Worm (Caenorhabditis elegans) whole organism, L2 larva: Measurements from ENCODE around the gene dpf-2.

Experiments used
- C34F6.9 ChIP-seq: fragments of 150-350 bp; optimal IDR thresholded peaks from 2 replicates; lab custom pipeline; 2014; ENCODE audit warnings: missing biosample characterization, missing genetic modification characterization
- F13H6.1 ChIP-seq: sonication (generic microtip); optimal IDR thresholded peaks from 2 replicates; lab custom pipeline; 2016; ENCODE audit warnings: missing genetic modification characterization, missing compliant biosample characterization
- R02D3.7 ChIP-seq: fragments of 150-350 bp; optimal IDR thresholded peaks from 2 replicates; lab custom pipeline; 2014; ENCODE audit warnings: missing biosample characterization, missing genetic modification characterization
- Y55F3AM.14 ChIP-seq: fragments of 200-800 bp; sonication (Bioruptor generic); optimal IDR thresholded peaks from 2 replicates; lab custom pipeline; 2018; ENCODE audit warnings: mild to moderate bottlenecking, missing genetic modification characterization, missing compliant biosample characterization
- ZK546.5 ChIP-seq: sonication (generic microtip); optimal IDR thresholded peaks from 2 replicates; lab custom pipeline; 2017; ENCODE audit warnings: missing biosample characterization, missing genetic modification characterization
- alr-1 ChIP-seq: fragments of 150-350 bp; optimal IDR thresholded peaks from 2 replicates; lab custom pipeline; 2014; ENCODE audit warnings: missing biosample characterization, missing genetic modification characterization
- aly-2 ChIP-seq: fragments of 150-350 bp; optimal IDR thresholded peaks from 2 replicates; lab custom pipeline; 2014; ENCODE audit warnings: missing biosample characterization, missing genetic modification characterization
- ama-1 ChIP-seq: fragments of 150-350 bp; optimal IDR thresholded peaks from 2 replicates; lab custom pipeline; 2018; ENCODE audit warnings: inconsistent platforms
- blmp-1 ChIP-seq: sonication (generic microtip); optimal IDR thresholded peaks from 2 replicates; lab custom pipeline; 2017; ENCODE audit warnings: missing genetic modification characterization, mild to moderate bottlenecking, missing compliant biosample characterization, antibody characterized with exemption, moderate library complexity; ENCODE audit not compliant: insufficient read depth
- ceh-16 ChIP-seq: fragments of 150-350 bp; optimal IDR thresholded peaks from 2 replicates; lab custom pipeline; 2014; ENCODE audit warnings: missing biosample characterization, missing genetic modification characterization
- ceh-82 ChIP-seq: fragments of 150-350 bp; optimal IDR thresholded peaks from 2 replicates; lab custom pipeline; 2014; ENCODE audit warnings: missing biosample characterization, missing genetic modification characterization
- crh-2 ChIP-seq: sonication (generic microtip); optimal IDR thresholded peaks from 2 replicates; lab custom pipeline; 2017; ENCODE audit warnings: missing biosample characterization, missing genetic modification characterization
- dmd-4 ChIP-seq: sonication (generic microtip); optimal IDR thresholded peaks from 2 replicates; lab custom pipeline; 2017; ENCODE audit warnings: missing biosample characterization, missing genetic modification characterization
- egl-27 ChIP-seq: sonication (generic microtip); optimal IDR thresholded peaks from 3 replicates; lab custom pipeline; 2017; ENCODE audit warnings: missing biosample characterization, missing genetic modification reagents, missing genetic modification characterization
- elt-1 ChIP-seq: fragments of 150-350 bp; optimal IDR thresholded peaks from 2 replicates; lab custom pipeline; 2014; ENCODE audit warnings: missing biosample characterization, missing genetic modification characterization
- elt-3 ChIP-seq: sonication (generic microtip); optimal IDR thresholded peaks from 2 replicates; lab custom pipeline; 2017; ENCODE audit warnings: missing biosample characterization, missing genetic modification characterization
- fos-1 ChIP-seq: fragments of 150-350 bp; optimal IDR thresholded peaks from 2 replicates; lab custom pipeline; 2014; ENCODE audit warnings: missing biosample characterization, missing genetic modification characterization
- gmeb-1 ChIP-seq: fragments of 150-350 bp; optimal IDR thresholded peaks from 2 replicates; lab custom pipeline; 2014; ENCODE audit warnings: missing biosample characterization, missing genetic modification characterization
- lin-11 ChIP-seq: fragments of 150-350 bp; sonication (generic microtip); optimal IDR thresholded peaks from 2 replicates; lab custom pipeline; 2014; ENCODE audit warnings: missing biosample characterization, missing genetic modification characterization, inconsistent platforms, mixed read lengths
- lin-13 ChIP-seq: fragments of 150-350 bp; optimal IDR thresholded peaks from 2 replicates; lab custom pipeline; 2014; ENCODE audit warnings: missing biosample characterization, missing genetic modification reagents, missing genetic modification characterization
- lin-39 ChIP-seq: fragments of 150-350 bp; optimal IDR thresholded peaks from 2 replicates; lab custom pipeline; 2014; ENCODE audit warnings: missing biosample characterization, missing genetic modification reagents, missing genetic modification characterization
- lsy-2 ChIP-seq, 2 experiments: fragments of 150-350 bp in 1 of 2; sonication (generic microtip) in 1 of 2; optimal IDR thresholded peaks; 2 replicates each; lab custom pipeline; 2014 to 2017; ENCODE audit warnings: missing biosample characterization in 2 of 2, missing genetic modification characterization in 2 of 2
- mab-5 ChIP-seq: fragments of 150-350 bp; optimal IDR thresholded peaks from 2 replicates; lab custom pipeline; 2014; ENCODE audit warnings: missing biosample characterization, missing genetic modification characterization
- mbf-1 ChIP-seq: sonication (generic microtip); optimal IDR thresholded peaks from 2 replicates; lab custom pipeline; 2017; ENCODE audit warnings: missing biosample characterization, missing genetic modification characterization
- mdl-1 ChIP-seq, 2 experiments: fragments of 150-350 bp in 1 of 2; sonication (generic microtip) in 1 of 2; optimal IDR thresholded peaks; 2 replicates each; lab custom pipeline; 2017; ENCODE audit warnings: missing biosample characterization in 2 of 2, missing genetic modification characterization in 2 of 2
- nhr-10 ChIP-seq: sonication (generic microtip); optimal IDR thresholded peaks from 2 replicates; lab custom pipeline; 2017; ENCODE audit warnings: missing biosample characterization, missing genetic modification characterization
- nhr-11 ChIP-seq: fragments of 150-350 bp; optimal IDR thresholded peaks from 2 replicates; lab custom pipeline; 2014; ENCODE audit warnings: missing biosample characterization, missing genetic modification characterization
- nhr-12 ChIP-seq: fragments of 150-350 bp; optimal IDR thresholded peaks from 2 replicates; lab custom pipeline; 2014; ENCODE audit warnings: missing biosample characterization, missing genetic modification characterization
- nhr-129 ChIP-seq: fragments of 150-350 bp; optimal IDR thresholded peaks from 2 replicates; lab custom pipeline; 2014; ENCODE audit warnings: missing biosample characterization, missing genetic modification characterization
- nhr-21 ChIP-seq: fragments of 150-350 bp; optimal IDR thresholded peaks from 2 replicates; lab custom pipeline; 2014; ENCODE audit warnings: missing biosample characterization, missing genetic modification characterization
- nhr-23 ChIP-seq: fragments of 150-350 bp; optimal IDR thresholded peaks from 2 replicates; lab custom pipeline; 2014; ENCODE audit warnings: missing biosample characterization, missing genetic modification reagents, missing genetic modification characterization
- nhr-237 ChIP-seq: fragments of 150-350 bp; optimal IDR thresholded peaks from 2 replicates; lab custom pipeline; 2014; ENCODE audit warnings: missing biosample characterization, missing genetic modification characterization
- nhr-25 ChIP-seq: fragments of 150-350 bp; sonication (generic microtip); optimal IDR thresholded peaks from 3 replicates; lab custom pipeline; 2014; ENCODE audit warnings: missing biosample characterization, missing genetic modification characterization
- nhr-6 ChIP-seq: fragments of 150-350 bp; optimal IDR thresholded peaks from 2 replicates; lab custom pipeline; 2014; ENCODE audit warnings: missing biosample characterization, missing genetic modification characterization
- nhr-77 ChIP-seq: fragments of 150-350 bp; optimal IDR thresholded peaks from 2 replicates; lab custom pipeline; 2014; ENCODE audit warnings: missing biosample characterization, missing genetic modification characterization
- peb-1 ChIP-seq: fragments of 150-350 bp; optimal IDR thresholded peaks from 2 replicates; lab custom pipeline; 2014; ENCODE audit warnings: missing biosample characterization, missing genetic modification characterization
- sem-4 ChIP-seq: fragments of 150-350 bp; optimal IDR thresholded peaks from 2 replicates; lab custom pipeline; 2014; ENCODE audit warnings: missing biosample characterization, missing genetic modification reagents, missing genetic modification characterization
- skn-1 ChIP-seq: sonication (generic microtip); optimal IDR thresholded peaks from 2 replicates; lab custom pipeline; 2017; ENCODE audit warnings: missing biosample characterization, missing genetic modification characterization
- sma-3 ChIP-seq: sonication (generic microtip); optimal IDR thresholded peaks from 2 replicates; lab custom pipeline; 2016; ENCODE audit warnings: missing genetic modification reagents, missing genetic modification characterization, missing compliant biosample characterization
- sma-9 ChIP-seq, 2 experiments: fragments of 150-350 bp in 1 of 2; sonication (generic microtip) in 1 of 2; optimal IDR thresholded peaks; 2 replicates each; lab custom pipeline; 2014 to 2016; ENCODE audit warnings: missing genetic modification characterization in 2 of 2, mild to moderate bottlenecking in 1 of 2, missing biosample characterization in 1 of 2, missing compliant biosample characterization in 1 of 2, missing genetic modification reagents in 1 of 2, moderate library complexity in 1 of 2
- snpc-4 ChIP-seq: fragments of 150-350 bp; optimal IDR thresholded peaks from 2 replicates; lab custom pipeline; 2014; ENCODE audit warnings: missing biosample characterization, missing genetic modification characterization
- unc-39 ChIP-seq: fragments of 150-350 bp; optimal IDR thresholded peaks from 2 replicates; lab custom pipeline; 2014; ENCODE audit warnings: missing biosample characterization, missing genetic modification characterization
- unc-55 ChIP-seq: fragments of 150-350 bp; sonication (generic microtip); optimal IDR thresholded peaks from 3 replicates; lab custom pipeline; 2014; ENCODE audit warnings: missing biosample characterization, missing genetic modification reagents, missing genetic modification characterization
- unc-62 ChIP-seq: fragments of 150-350 bp; optimal IDR thresholded peaks from 2 replicates; lab custom pipeline; 2014; ENCODE audit warnings: missing biosample characterization, missing genetic modification reagents, missing genetic modification characterization
- zag-1 ChIP-seq: fragments of 150-350 bp; optimal IDR thresholded peaks from 2 replicates; lab custom pipeline; 2014; ENCODE audit warnings: missing biosample characterization, missing genetic modification characterization
- ztf-1 ChIP-seq: fragments of 200-800 bp; sonication (Bioruptor generic); conservative IDR thresholded peaks from 2 replicates; pipeline ENCODE4 v1.3.6; 2022; ENCODE audit warnings: missing genetic modification characterization, missing compliant biosample characterization
- ztf-11 ChIP-seq: sonication (generic microtip); optimal IDR thresholded peaks from 2 replicates; lab custom pipeline; 2017; ENCODE audit warnings: missing biosample characterization, missing genetic modification characterization
- ztf-4 ChIP-seq: fragments of 150-350 bp; optimal IDR thresholded peaks from 2 replicates; lab custom pipeline; 2014; ENCODE audit warnings: missing biosample characterization, missing genetic modification characterization

dpf-2 gene

DNA sequence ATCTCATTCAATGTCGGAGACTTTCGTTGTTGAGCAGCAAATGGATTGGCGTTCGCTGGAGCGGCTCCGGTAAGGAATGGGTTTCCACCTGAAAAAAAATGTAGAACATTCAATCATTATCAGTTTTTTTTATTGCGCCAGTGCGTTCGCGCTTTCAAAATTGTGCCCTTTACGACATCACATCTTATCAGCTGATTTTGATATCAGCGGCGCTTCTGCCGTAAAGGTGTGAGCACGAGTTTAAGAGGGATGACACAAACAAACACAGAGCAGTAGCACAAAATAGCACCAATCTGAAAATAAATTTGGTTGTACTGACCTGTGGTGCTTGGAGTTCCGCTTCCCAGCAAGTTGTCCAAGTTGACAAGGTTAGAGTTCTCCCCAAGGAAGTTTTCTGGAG lies 14.9 kb upstream of the dpf-2 start:
- TF ChIP-seq nhr-129 (tag; lab: Kevin White, UChicago) (peak; percentile 1), F13H6.1 (tag; lab: Kevin White, UChicago) (peak; percentile 10), ztf-1 (GFP tag; lab: Robert Waterston, UW) (no peak), ama-1 (lab: Kevin White, UChicago) (peak; percentile 21), crh-2 (tag; lab: Kevin White, UChicago) (peak; percentile 54), fos-1 (tag; lab: Kevin White, UChicago) (peak; percentile 41), nhr-10 (no peak), C34F6.9 (tag; lab: Kevin White, UChicago) (no peak), lsy-2 (tag; optimal IDR thresholded peaks at IDR 0.05; lab: Kevin White, UChicago) (no peak), skn-1 (tag; lab: Kevin White, UChicago) (no peak), R02D3.7 (no peak), sma-9 (GFP tag; optimal IDR thresholded peaks at IDR 0.05; lab: Kevin White, UChicago) (peak; percentile 49), sma-9 (tag; optimal IDR thresholded peaks at IDR 0.05; lab: Kevin White, UChicago) (no peak), ceh-82 (tag; lab: Kevin White, UChicago) (no peak), elt-1 (tag; lab: Kevin White, UChicago) (no peak)

DNA sequence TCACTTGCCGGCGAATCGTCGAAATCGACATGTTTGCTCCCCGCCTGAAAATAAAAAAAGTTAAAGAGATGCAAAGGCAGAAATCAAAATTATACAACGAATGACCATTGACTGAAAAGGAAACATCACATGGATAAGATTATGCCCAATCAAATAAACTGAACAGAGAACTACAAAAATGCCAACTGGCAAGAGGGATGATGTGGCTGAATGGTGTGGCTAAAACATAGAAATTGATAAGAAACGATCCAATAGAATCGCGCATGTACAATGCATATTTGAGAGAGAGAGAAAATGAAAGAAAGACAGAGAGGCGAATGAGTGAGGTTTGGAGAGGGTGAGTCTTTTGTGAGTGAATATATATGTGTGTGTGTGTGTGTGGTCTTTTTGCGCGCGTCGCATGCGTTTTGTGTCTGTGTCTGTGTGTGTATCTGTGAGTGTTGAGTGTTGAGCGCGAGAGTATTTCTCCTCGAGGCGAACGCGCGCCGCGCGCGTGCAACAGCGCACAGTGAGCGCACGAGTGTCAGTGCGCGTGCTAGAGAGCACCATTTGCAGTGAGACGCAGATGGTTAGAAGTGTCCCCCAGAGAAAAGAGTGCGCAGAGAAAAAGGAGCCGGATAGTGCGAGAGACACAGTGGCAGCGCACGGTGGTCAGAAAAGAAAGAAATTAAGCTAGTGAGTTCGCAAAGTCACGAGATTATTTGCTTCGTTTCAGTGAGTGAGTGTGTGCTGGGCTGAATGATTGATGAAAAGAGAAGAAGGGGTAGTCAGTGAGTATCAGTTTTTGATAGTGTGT lies 13.0 kb upstream of the dpf-2 start, which contains the start of gene epn-1:
epn-1 (minus strand) TSS at position 51 of the 796 bp plus-strand sequence.
- TF ChIP-seq alr-1 (tag; lab: Kevin White, UChicago): no peak
- peak; percentile 98 for TF ChIP-seq sma-9 (GFP tag; optimal IDR thresholded peaks at IDR 0.05; lab: Kevin White, UChicago)
- peak; percentile 64 for TF ChIP-seq sma-9 (tag; optimal IDR thresholded peaks at IDR 0.05; lab: Kevin White, UChicago)
- peak; percentile 97 for TF ChIP-seq egl-27 (tag; lab: Kevin White, UChicago)
- TF ChIP-seq dmd-4: no peak
- TF ChIP-seq ama-1 (lab: Kevin White, UChicago): peak; percentile 54
- TF ChIP-seq elt-1 (tag; lab: Kevin White, UChicago): peak; percentile 16
- no peak for TF ChIP-seq nhr-11
- peak; percentile 74 for TF ChIP-seq gmeb-1 (tag; lab: Kevin White, UChicago)
- peak; percentile 96 for TF ChIP-seq nhr-129 (tag; lab: Kevin White, UChicago)
- peak; percentile 96 for TF ChIP-seq sem-4
- TF ChIP-seq snpc-4 (tag; lab: Kevin White, UChicago): peak; percentile 78
- no peak for TF ChIP-seq R02D3.7
- peak; percentile 99 for TF ChIP-seq Y55F3AM.14 (GFP tag; lab: Kevin White, UChicago)
- TF ChIP-seq unc-62 (GFP tag; lab: Kevin White, UChicago): peak; percentile 80
- TF ChIP-seq blmp-1 (tag; lab: Kevin White, UChicago): peak; percentile 69
- TF ChIP-seq nhr-237 (tag; lab: Kevin White, UChicago): peak; percentile 58
- peak; percentile 90 for TF ChIP-seq unc-55 (GFP tag; lab: Kevin White, UChicago)
- peak; percentile 97 for TF ChIP-seq zag-1 (tag; lab: Kevin White, UChicago)
- peak; percentile 98 for TF ChIP-seq C34F6.9 (tag; lab: Kevin White, UChicago)
- peak; percentile 61 for TF ChIP-seq nhr-77 (tag; lab: Kevin White, UChicago)
- peak; percentile 99 to 100 for TF ChIP-seq mdl-1 (tag; optimal IDR thresholded peaks at IDR 0.05; lab: Kevin White, UChicago)
- peak; percentile 89 for TF ChIP-seq fos-1 (tag; lab: Kevin White, UChicago)
- peak; percentile 98 for TF ChIP-seq ceh-16 (tag; lab: Kevin White, UChicago)
- peak; percentile 99 for TF ChIP-seq F13H6.1 (tag; lab: Kevin White, UChicago)
- TF ChIP-seq crh-2 (tag; lab: Kevin White, UChicago): peak; percentile 96
- peak; percentile 54 for TF ChIP-seq ceh-82 (tag; lab: Kevin White, UChicago)
- TF ChIP-seq unc-39: no peak
- TF ChIP-seq nhr-12 (tag; lab: Kevin White, UChicago): peak; percentile 69
- peak; percentile 98 for TF ChIP-seq lin-11 (tag; lab: Kevin White, UChicago)
- TF ChIP-seq mbf-1: no peak
- TF ChIP-seq lin-39 (tag; lab: Kevin White, UChicago): peak; percentile 70
- no peak for TF ChIP-seq ztf-1 (GFP tag; lab: Robert Waterston, UW)
- no peak for TF ChIP-seq aly-2 (tag; lab: Kevin White, UChicago)
- peak; percentile 93 for TF ChIP-seq mab-5 (tag; lab: Kevin White, UChicago)
- no peak for TF ChIP-seq nhr-23 (tag; lab: Kevin White, UChicago)
- peak; percentile 94 for TF ChIP-seq ztf-4 (tag; lab: Kevin White, UChicago)
- no peak for TF ChIP-seq elt-3 (tag; lab: Kevin White, UChicago)
- TF ChIP-seq peb-1 (tag; lab: Kevin White, UChicago): no peak
- TF ChIP-seq nhr-25 (tag; lab: Kevin White, UChicago): peak; percentile 97
- TF ChIP-seq skn-1 (tag; lab: Kevin White, UChicago): peak; percentile 30
- TF ChIP-seq nhr-21 (tag; lab: Kevin White, UChicago): peak; percentile 98
- TF ChIP-seq sma-3 (GFP tag; lab: Kevin White, UChicago): peak; percentile 98
- peak; percentile 80 for TF ChIP-seq nhr-10
- TF ChIP-seq nhr-6 (tag; lab: Kevin White, UChicago): peak; percentile 84
- peak; percentile 94 for TF ChIP-seq lin-13
- TF ChIP-seq ztf-11: peak; percentile 27
- TF ChIP-seq ZK546.5 (tag; lab: Kevin White, UChicago): peak; percentile 31
- peak; percentile 79 to 94 for TF ChIP-seq lsy-2 (tag; optimal IDR thresholded peaks at IDR 0.05; lab: Kevin White, UChicago)
